Worm (Caenorhabditis elegans) whole organism, L4 larva: ENCODE results near the gene C36E6.2.

Experiments
- R02D3.7 ChIP-seq: fragments of 150-350 bp; sonication (generic microtip); optimal IDR thresholded peaks from 3 replicates; lab custom pipeline; 2014; ENCODE audit warnings: missing biosample characterization, missing genetic modification characterization
- T20F7.1 ChIP-seq: fragments of 200-800 bp; sonication (Bioruptor generic); optimal IDR thresholded peaks from 2 replicates; lab custom pipeline; 2018; ENCODE audit warnings: mild to moderate bottlenecking, missing genetic modification characterization, missing compliant biosample characterization
- T26A8.4 ChIP-seq: fragments of 200-800 bp; sonication (Bioruptor generic); IDR thresholded peaks from 2 replicates; pipeline ENCODE4 v1.3.6; 2022; ENCODE audit warnings: missing genetic modification characterization, missing compliant biosample characterization
- Y48G9A.11 ChIP-seq: fragments of 200-800 bp; sonication (Bioruptor generic); IDR thresholded peaks from 2 replicates; pipeline ENCODE4 v1.3.6; 2022; ENCODE audit warnings: missing genetic modification reagents, missing genetic modification characterization, missing compliant biosample characterization
- aha-1 ChIP-seq: fragments of 150-350 bp; peaks from one replicate; lab custom pipeline; 2014; ENCODE audit warnings: missing biosample characterization, missing genetic modification characterization
- aly-2 ChIP-seq: sonication (generic microtip); optimal IDR thresholded peaks from 2 replicates; lab custom pipeline; 2018; ENCODE audit warnings: missing biosample characterization, missing genetic modification characterization
- ama-1 ChIP-seq: fragments of 150-350 bp; optimal IDR thresholded peaks from 2 replicates; lab custom pipeline; 2014; ENCODE audit warnings: inconsistent platforms, mixed read lengths
- ceh-20 ChIP-seq: fragments of 200-800 bp; sonication (Bioruptor generic); IDR thresholded peaks from 2 replicates; pipeline ENCODE4 v1.3.6; 2022; ENCODE audit warnings: missing genetic modification reagents, missing genetic modification characterization, missing compliant biosample characterization
- ceh-62 ChIP-seq: sonication (generic microtip); optimal IDR thresholded peaks from 2 replicates; lab custom pipeline; 2017; ENCODE audit warnings: missing biosample characterization, missing genetic modification characterization
- ctbp-1 ChIP-seq: fragments of 200-800 bp; sonication (Bioruptor generic); IDR thresholded peaks from 2 replicates; pipeline ENCODE4 v1.3.6; 2022; ENCODE audit warnings: missing genetic modification reagents, missing genetic modification characterization, missing compliant biosample characterization
- daf-19 ChIP-seq: fragments of 200-800 bp; sonication (Bioruptor generic); conservative IDR thresholded peaks from 2 replicates; pipeline ENCODE4 v1.3.6; 2022; ENCODE audit warnings: missing genetic modification characterization, missing compliant biosample characterization
- dmd-8 ChIP-seq: fragments of 200-800 bp; sonication (Bioruptor generic); IDR thresholded peaks from 2 replicates; pipeline ENCODE4 v1.3.6; 2022; ENCODE audit warnings: missing genetic modification characterization, missing compliant biosample characterization
- duxl-1 ChIP-seq: sonication (generic microtip); optimal IDR thresholded peaks from 2 replicates; lab custom pipeline; 2016; ENCODE audit warnings: mild to moderate bottlenecking, missing genetic modification characterization, moderate library complexity, missing compliant biosample characterization; ENCODE audit not compliant: poor library complexity
- hlh-30 ChIP-seq: sonication (generic microtip); optimal IDR thresholded peaks from 2 replicates; lab custom pipeline; 2017; ENCODE audit warnings: antibody characterized with exemption, mild to moderate bottlenecking, missing genetic modification characterization, missing compliant biosample characterization; ENCODE audit not compliant: insufficient read depth
- hmg-1.1 ChIP-seq: fragments of 200-800 bp; sonication (Bioruptor generic); IDR thresholded peaks from 2 replicates; pipeline ENCODE4 v1.3.6; 2022; ENCODE audit warnings: missing genetic modification reagents, missing genetic modification characterization, missing compliant biosample characterization
- lin-13 ChIP-seq: fragments of 150-350 bp; optimal IDR thresholded peaks from 2 replicates; lab custom pipeline; 2014; ENCODE audit warnings: missing biosample characterization, missing genetic modification reagents, missing genetic modification characterization
- mdl-1 ChIP-seq, 2 experiments: fragments of 150-350 bp in 1 of 2; sonication (generic microtip) in 1 of 2; optimal IDR thresholded peaks; 2 replicates each; lab custom pipeline; 2014 to 2017; ENCODE audit warnings: missing biosample characterization in 2 of 2, missing genetic modification characterization in 2 of 2
- nhr-102 ChIP-seq: sonication (generic microtip); optimal IDR thresholded peaks from 2 replicates; lab custom pipeline; 2016; ENCODE audit warnings: mild to moderate bottlenecking, missing genetic modification characterization, moderate library complexity, missing compliant biosample characterization
- nhr-28 ChIP-seq: fragments of 150-350 bp; optimal IDR thresholded peaks from 2 replicates; lab custom pipeline; 2014; ENCODE audit warnings: missing biosample characterization, missing genetic modification characterization
- set-16 ChIP-seq: fragments of 200-800 bp; sonication (Bioruptor generic); IDR thresholded peaks from 2 replicates; pipeline ENCODE4 v1.3.6; 2022; ENCODE audit warnings: missing genetic modification reagents, missing genetic modification characterization, missing compliant biosample characterization
- snpc-1.2 ChIP-seq: fragments of 200-800 bp; sonication (Bioruptor generic); IDR thresholded peaks from 2 replicates; pipeline ENCODE4 v1.3.6; 2022; ENCODE audit warnings: missing genetic modification reagents, missing genetic modification characterization, missing compliant biosample characterization
- tag-97 ChIP-seq: fragments of 200-800 bp; sonication (Bioruptor generic); IDR thresholded peaks from 2 replicates; pipeline ENCODE4 v1.3.6; 2022; ENCODE audit warnings: missing genetic modification characterization, missing compliant biosample characterization
- zip-2 ChIP-seq: fragments of 150-350 bp; optimal IDR thresholded peaks from 2 replicates; lab custom pipeline; 2014; ENCODE audit warnings: missing biosample characterization, missing genetic modification characterization

Gene C36E6.2

ce11 chrX:17504447-17504846 is 53.0 kb downstream of the C36E6.2 start (continued):
- no peak for TF ChIP-seq T20F7.1 (GFP tag; lab: Kevin White, UChicago)
- peak; percentile 89 for TF ChIP-seq nhr-28 (tag; lab: Kevin White, UChicago)
- no peak for TF ChIP-seq set-16 (GFP tag; lab: Robert Waterston, UW)
- TF ChIP-seq ceh-20 (GFP tag; lab: Robert Waterston, UW): no peak
- no peak for TF ChIP-seq ama-1 (lab: Kevin White, UChicago)
- no peak for TF ChIP-seq dmd-8
- no peak for TF ChIP-seq Y48G9A.11 (GFP tag; lab: Robert Waterston, UW)
- TF ChIP-seq aha-1 (tag; lab: Kevin White, UChicago): no peak
- TF ChIP-seq duxl-1 (tag; lab: Kevin White, UChicago): no peak
- TF ChIP-seq mdl-1 (tag; optimal IDR thresholded peaks at IDR 0.05; lab: Kevin White, UChicago): peak in 1 of 2 experiments; percentile 63
- no peak for TF ChIP-seq nhr-102
- no peak for TF ChIP-seq daf-19 (GFP tag; lab: Robert Waterston, UW)
- no peak for TF ChIP-seq T26A8.4 (GFP tag; lab: Robert Waterston, UW)
- TF ChIP-seq R02D3.7 (tag; lab: Kevin White, UChicago): no peak
- no peak for TF ChIP-seq snpc-1.2 (GFP tag; lab: Robert Waterston, UW)
- TF ChIP-seq tag-97: no peak
- no peak for TF ChIP-seq hmg-1.1 (GFP tag; lab: Robert Waterston, UW)
- TF ChIP-seq hlh-30 (tag; lab: Kevin White, UChicago): no peak
- no peak for TF ChIP-seq aly-2
- TF ChIP-seq ceh-62 (tag; lab: Kevin White, UChicago): no peak
- TF ChIP-seq ctbp-1 (GFP tag; lab: Robert Waterston, UW): no peak
- no peak for TF ChIP-seq zip-2
- no peak for TF ChIP-seq lin-13 (GFP tag; lab: Kevin White, UChicago)
